Worm (Caenorhabditis elegans) whole organism, L4/young adult: ENCODE measurements around the gene srz-29.
"Not testable (repeated sequence)": the region's sequence is repeated elsewhere in the genome, so short reads cannot be mapped to it uniquely, and the experiment has no call there.

Experiments used
- dao-5 ChIP-seq: sonication (generic microtip); optimal IDR thresholded peaks from 2 replicates; lab custom pipeline; 2016; ENCODE audit warnings: missing genotype, missing genetic modification characterization, moderate library complexity, missing compliant biosample characterization
- him-1 ChIP-seq: sonication (generic microtip); optimal IDR thresholded peaks from 2 replicates; lab custom pipeline; 2016; ENCODE audit warnings: missing genotype, missing genetic modification reagents, missing genetic modification characterization, missing compliant biosample characterization

DNA sequence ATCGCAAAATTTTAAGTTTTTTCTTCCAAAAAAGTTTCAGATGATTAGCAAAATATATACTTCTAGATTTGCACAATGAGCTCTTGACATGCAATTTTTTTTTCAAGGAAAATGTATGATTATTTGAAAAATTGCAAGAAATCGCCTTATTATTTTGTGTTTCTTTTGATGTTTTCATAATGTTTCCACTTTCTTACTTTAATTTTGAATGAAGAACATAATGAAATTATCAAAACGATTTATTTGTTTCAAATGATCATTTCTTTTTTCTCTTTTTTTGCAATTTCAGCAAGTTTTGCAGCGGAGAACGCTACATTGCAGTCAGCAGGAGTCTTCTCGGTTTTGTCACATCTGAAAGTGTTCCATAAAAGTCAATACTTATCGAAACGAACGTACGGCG lies 6.3 kb upstream of the srz-29 start, which contains the start of gene Y45F10C.6:
- TF ChIP-seq dao-5 (tag; lab: Kevin White, UChicago); him-1: not testable (repeated sequence)
